Fruit fly (Drosophila melanogaster) whole organism, embryonic: ENCODE data around the gene Alms1a.
A peak's percentile ranks its signal among the peaks of the same experiment; 100 is the strongest.

Experiments
- Atf3 ChIP-seq: fragments of 200-800 bp; sonication (Bioruptor generic); optimal IDR thresholded peaks from 3 replicates; lab custom pipeline; 2016; ENCODE audit warnings: missing biosample characterization, missing genetic modification characterization
- Atf6 ChIP-seq: fragments of 200-800 bp; sonication (Bioruptor generic); IDR thresholded peaks from 2 replicates; pipeline ENCODE4 v1.3.6; 2022; ENCODE audit warnings: missing biosample characterization, missing genetic modification characterization
- B-H2 ChIP-seq: fragments of 200-800 bp; sonication (Bioruptor generic); optimal IDR thresholded peaks from 2 replicates; lab custom pipeline; 2018; ENCODE audit warnings: missing biosample characterization, mild to moderate bottlenecking, missing genetic modification characterization
- Bdp1 ChIP-seq: fragments of 200-800 bp; sonication (Bioruptor generic); optimal IDR thresholded peaks from 3 replicates; lab custom pipeline; 2016; ENCODE audit warnings: missing biosample characterization, missing genetic modification characterization
- Blimp-1 ChIP-seq: fragments of 200-800 bp; sonication (Bioruptor generic); optimal IDR thresholded peaks from 3 replicates; lab custom pipeline; 2018; ENCODE audit warnings: missing biosample characterization, missing genetic modification characterization, mild to moderate bottlenecking, moderate library complexity, missing genetic modification reagents
- CG10209 ChIP-seq: fragments of 200-800 bp; sonication (Bioruptor generic); optimal IDR thresholded peaks from 3 replicates; lab custom pipeline; 2017; ENCODE audit warnings: missing biosample characterization, mild to moderate bottlenecking, missing genetic modification characterization, missing genetic modification reagents
- CG10654 ChIP-seq: fragments of 200-800 bp; sonication (Bioruptor generic); optimal IDR thresholded peaks from 2 replicates; lab custom pipeline; 2016; ENCODE audit warnings: missing biosample characterization, missing genetic modification characterization
- CG11247 ChIP-seq: fragments of 200-800 bp; sonication (Bioruptor generic); IDR thresholded peaks from 2 replicates; pipeline ENCODE4 v1.3.6; 2022; ENCODE audit warnings: missing biosample characterization, missing genetic modification characterization
- CG11456 ChIP-seq: fragments of 200-800 bp; sonication (Bioruptor generic); IDR thresholded peaks from 3 replicates; pipeline ENCODE4 v1.3.6; 2022; ENCODE audit warnings: missing biosample characterization, missing genetic modification characterization
- CG12769 ChIP-seq: fragments of 200-800 bp; sonication (Bioruptor generic); optimal IDR thresholded peaks from 2 replicates; lab custom pipeline; 2019; ENCODE audit warnings: missing biosample characterization, mild to moderate bottlenecking, missing genetic modification characterization, moderate library complexity
- CG14050 ChIP-seq: fragments of 200-800 bp; sonication (Bioruptor generic); IDR thresholded peaks from 3 replicates; pipeline ENCODE4 v1.3.6; 2022; ENCODE audit warnings: missing biosample characterization, missing genetic modification characterization
- CG17359 ChIP-seq: fragments of 200-800 bp; sonication (Bioruptor generic); optimal IDR thresholded peaks from 3 replicates; lab custom pipeline; 2018; ENCODE audit warnings: missing biosample characterization, mild to moderate bottlenecking, missing genetic modification characterization, moderate library complexity
- CG17829 ChIP-seq: fragments of 200-800 bp; optimal IDR thresholded peaks from 2 replicates; lab custom pipeline; 2019; ENCODE audit warnings: missing biosample characterization, mild to moderate bottlenecking, missing genetic modification characterization, moderate library complexity
- CG18619 ChIP-seq: fragments of 200-800 bp; sonication (Bioruptor generic); optimal IDR thresholded peaks from 3 replicates; lab custom pipeline; 2017; ENCODE audit warnings: missing biosample characterization, mild to moderate bottlenecking, missing genetic modification characterization
- CG2875 ChIP-seq: fragments of 200-800 bp; sonication (Bioruptor generic); optimal IDR thresholded peaks from 2 replicates; lab custom pipeline; 2017; ENCODE audit warnings: missing biosample characterization, mild to moderate bottlenecking, missing genetic modification characterization, missing genetic modification reagents
- CG33213 ChIP-seq: fragments of 200-800 bp; sonication (Bioruptor generic); optimal IDR thresholded peaks from 3 replicates; lab custom pipeline; 2016; ENCODE audit warnings: missing biosample characterization, missing genetic modification characterization
- CG33557 ChIP-seq: fragments of 200-800 bp; sonication (Bioruptor generic); optimal IDR thresholded peaks from 2 replicates; lab custom pipeline; 2019; ENCODE audit warnings: missing biosample characterization, mild to moderate bottlenecking, missing genetic modification characterization, moderate library complexity
- CG7786 ChIP-seq: fragments of 200-800 bp; sonication (Bioruptor generic); optimal IDR thresholded peaks from 2 replicates; lab custom pipeline; 2016; ENCODE audit warnings: missing biosample characterization, missing genetic modification characterization
- CG9609 ChIP-seq: fragments of 200-800 bp; sonication (Bioruptor generic); optimal IDR thresholded peaks from 3 replicates; lab custom pipeline; 2016; ENCODE audit warnings: missing biosample characterization, missing genetic modification characterization
- Dad ChIP-seq: fragments of 200-800 bp; sonication (Bioruptor generic); optimal IDR thresholded peaks from 3 replicates; lab custom pipeline; 2016; ENCODE audit warnings: missing biosample characterization, missing genetic modification characterization
- Dip3 ChIP-seq: fragments of 200-800 bp; sonication (Bioruptor generic); optimal IDR thresholded peaks from 3 replicates; lab custom pipeline; 2016; ENCODE audit warnings: missing biosample characterization, missing genetic modification characterization
- Fer1 ChIP-seq: fragments of 200-800 bp; sonication (Bioruptor generic); optimal IDR thresholded peaks from 2 replicates; lab custom pipeline; 2017; ENCODE audit warnings: missing biosample characterization, mild to moderate bottlenecking, missing genetic modification characterization
- HHEX ChIP-seq: fragments of 200-800 bp; sonication (Bioruptor generic); optimal IDR thresholded peaks from 3 replicates; lab custom pipeline; 2017; ENCODE audit warnings: missing biosample characterization, mild to moderate bottlenecking, missing genetic modification characterization, missing genetic modification reagents
- HLH54F ChIP-seq: fragments of 200-800 bp; sonication (Bioruptor generic); optimal IDR thresholded peaks from 3 replicates; lab custom pipeline; 2016; ENCODE audit warnings: missing biosample characterization, missing genetic modification characterization
- Hmr ChIP-seq: fragments of 200-800 bp; sonication (Bioruptor generic); optimal IDR thresholded peaks from 3 replicates; lab custom pipeline; 2017; ENCODE audit warnings: mild to moderate bottlenecking, missing biosample characterization, missing genetic modification reagents, missing genetic modification characterization
- Kr ChIP-seq: fragments of 200-800 bp; sonication (Bioruptor generic); optimal IDR thresholded peaks from 2 replicates; lab custom pipeline; 2017; ENCODE audit warnings: missing biosample characterization, mild to moderate bottlenecking, missing genetic modification characterization
- Meics ChIP-seq: fragments of 200-800 bp; sonication (Bioruptor generic); optimal IDR thresholded peaks from 2 replicates; lab custom pipeline; 2017; ENCODE audit warnings: missing biosample characterization, mild to moderate bottlenecking, missing genetic modification characterization
- Ptx1 ChIP-seq: fragments of 200-800 bp; sonication (Bioruptor generic); IDR thresholded peaks from 2 replicates; pipeline ENCODE4 v1.3.6; 2022; ENCODE audit warnings: missing biosample characterization, missing genetic modification characterization
- Ravus ChIP-seq: fragments of 200-800 bp; sonication (Bioruptor generic); IDR thresholded peaks from 2 replicates; pipeline ENCODE4 v1.3.6; 2022; ENCODE audit warnings: missing biosample characterization, missing genetic modification characterization
- Sox102F ChIP-seq: fragments of 200-800 bp; sonication (Bioruptor generic); optimal IDR thresholded peaks from 2 replicates; lab custom pipeline; 2018; ENCODE audit warnings: missing biosample characterization, mild to moderate bottlenecking, missing genetic modification characterization, moderate library complexity
- ara ChIP-seq: fragments of 200-800 bp; sonication (Bioruptor generic); IDR thresholded peaks from 2 replicates; pipeline ENCODE4 v1.3.6; 2022; ENCODE audit warnings: missing biosample characterization, missing genetic modification characterization
- az2 ChIP-seq: fragments of 200-800 bp; sonication (Bioruptor generic); optimal IDR thresholded peaks from 3 replicates; lab custom pipeline; 2016; ENCODE audit warnings: missing biosample characterization, missing genetic modification characterization
- bab2 ChIP-seq: fragments of 200-800 bp; sonication (Bioruptor generic); optimal IDR thresholded peaks from 2 replicates; lab custom pipeline; 2016; ENCODE audit warnings: missing biosample characterization, missing genetic modification characterization
- btn ChIP-seq: fragments of 200-800 bp; sonication (Bioruptor generic); optimal IDR thresholded peaks from 2 replicates; lab custom pipeline; 2016; ENCODE audit warnings: missing biosample characterization, missing genetic modification characterization
- caup ChIP-seq: fragments of 200-800 bp; sonication (Bioruptor generic); optimal IDR thresholded peaks from 3 replicates; lab custom pipeline; 2017; ENCODE audit warnings: missing biosample characterization, mild to moderate bottlenecking, missing genetic modification characterization, moderate library complexity; ENCODE audit not compliant: severe bottlenecking
- chif ChIP-seq, 2 experiments: fragments of 200-800 bp; sonication (Bioruptor generic); optimal IDR thresholded peaks; 3 replicates each; lab custom pipeline; 2016; ENCODE audit warnings: missing biosample characterization in 2 of 2, missing genetic modification characterization in 2 of 2
- cwo ChIP-seq: fragments of 200-800 bp; sonication (Bioruptor generic); optimal IDR thresholded peaks from 3 replicates; lab custom pipeline; 2017; ENCODE audit warnings: missing biosample characterization, missing genetic modification characterization, mild to moderate bottlenecking, moderate library complexity, missing genetic modification reagents
- dm ChIP-seq: fragments of 200-800 bp; sonication (Bioruptor generic); optimal IDR thresholded peaks from 3 replicates; lab custom pipeline; 2016; ENCODE audit warnings: missing biosample characterization, missing genetic modification characterization
- dmrt99B ChIP-seq: fragments of 200-800 bp; sonication (Bioruptor generic); optimal IDR thresholded peaks from 2 replicates; lab custom pipeline; 2018; ENCODE audit warnings: missing biosample characterization, mild to moderate bottlenecking, missing genetic modification characterization, moderate library complexity
- gro ChIP-seq: fragments of 200-800 bp; sonication (Bioruptor generic); optimal IDR thresholded peaks from 2 replicates; lab custom pipeline; 2016; ENCODE audit warnings: missing biosample characterization, missing genetic modification characterization
- her ChIP-seq: fragments of 200-800 bp; sonication (Bioruptor generic); optimal IDR thresholded peaks from 2 replicates; lab custom pipeline; 2016; ENCODE audit warnings: missing biosample characterization, missing genetic modification characterization
- hth ChIP-seq: fragments of >200 bp; optimal IDR thresholded peaks from 2 replicates; lab custom pipeline; 2017; ENCODE audit warnings: inconsistent platforms
- insv ChIP-seq, 2 experiments: fragments of 200-800 bp; sonication (Bioruptor generic); optimal IDR thresholded peaks; 3 replicates each; lab custom pipeline; 2016 to 2018; ENCODE audit warnings: missing biosample characterization in 2 of 2, missing genetic modification characterization in 2 of 2
- lola ChIP-seq, 3 experiments: fragments of >200 bp in 2 of 3; fragments of 200-800 bp in 1 of 3; sonication (Bioruptor generic) in 1 of 3; optimal IDR thresholded peaks; 2 replicates each; lab custom pipeline; 2017 to 2019; ENCODE audit warnings: missing biosample characterization in 3 of 3, missing genetic modification characterization in 3 of 3, mild to moderate bottlenecking in 1 of 3, moderate library complexity in 1 of 3
- run ChIP-seq: fragments of 200-800 bp; sonication (Bioruptor generic); optimal IDR thresholded peaks from 3 replicates; lab custom pipeline; 2018; ENCODE audit warnings: missing biosample characterization, mild to moderate bottlenecking, missing genetic modification characterization
- schlank ChIP-seq: fragments of 200-800 bp; sonication (Bioruptor generic); optimal IDR thresholded peaks from 2 replicates; lab custom pipeline; 2018; ENCODE audit warnings: missing biosample characterization, mild to moderate bottlenecking, missing genetic modification characterization
- scrt ChIP-seq: fragments of 200-800 bp; sonication (Bioruptor generic); optimal IDR thresholded peaks from 2 replicates; lab custom pipeline; 2018; ENCODE audit warnings: missing biosample characterization, mild to moderate bottlenecking, missing genetic modification characterization, moderate library complexity
- sens ChIP-seq: fragments of 200-800 bp; sonication (Bioruptor generic); peaks from one replicate; lab custom pipeline; 2016; ENCODE audit warnings: missing biosample characterization, missing genetic modification characterization
- slp2 ChIP-seq: fragments of 200-800 bp; sonication (Bioruptor generic); optimal IDR thresholded peaks from 2 replicates; lab custom pipeline; 2016; ENCODE audit warnings: missing biosample characterization, missing genetic modification characterization
- sqz ChIP-seq: fragments of 200-800 bp; sonication (Bioruptor generic); optimal IDR thresholded peaks from 3 replicates; lab custom pipeline; 2018; ENCODE audit warnings: missing biosample characterization, mild to moderate bottlenecking, missing genetic modification characterization
- tio ChIP-seq: fragments of 200-800 bp; sonication (Bioruptor generic); optimal IDR thresholded peaks from 2 replicates; lab custom pipeline; 2017; ENCODE audit warnings: missing biosample characterization, missing genetic modification characterization, inconsistent platforms
- trem ChIP-seq: fragments of 200-800 bp; optimal IDR thresholded peaks from 3 replicates; lab custom pipeline; 2019; ENCODE audit warnings: missing biosample characterization, mild to moderate bottlenecking, missing genetic modification characterization, moderate library complexity

Gene Alms1a

dm6 chrX:4610481-4610880, 25.3 kb downstream of the Alms1a start (continued):
- TF ChIP-seq Atf6 (no peak), gro (peak; percentile 48), CG10209 (GFP tag; lab: Kevin White, UChicago) (peak; percentile 46), Sox102F (GFP tag; lab: Kevin White, UChicago) (peak; percentile 8), Meics (peak; percentile 44), dm (no peak), Ptx1 (GFP tag; lab: Robert Waterston, UW) (0 out of 2 replicates have a peak, but pooled peaks have one; percentile 5), Hmr (peak; percentile 69), run (tag; lab: Kevin White, UChicago) (no peak), az2 (GFP tag; lab: Kevin White, UChicago) (no peak), HHEX (GFP tag; lab: Kevin White, UChicago) (peak; percentile 43), CG14050 (GFP tag; lab: Robert Waterston, UW) (0 out of 3 replicates have a peak, but pooled peaks have one; percentile 12), Fer1 (GFP tag; lab: Kevin White, UChicago) (peak; percentile 59), bab2 (GFP tag; lab: Kevin White, UChicago) (peak; percentile 28), Dip3 (peak; percentile 16), cwo (GFP tag; lab: Kevin White, UChicago) (peak; percentile 19), caup (GFP tag; lab: Kevin White, UChicago) (peak; percentile 63), her (GFP tag; lab: Kevin White, UChicago) (peak; percentile 27), HLH54F (peak; percentile 35), B-H2 (GFP tag; lab: Kevin White, UChicago) (peak; percentile 48), CG17359 (tag; lab: Kevin White, UChicago) (peak; percentile 52), insv (GFP tag; optimal IDR thresholded peaks at IDR 0.05; lab: Kevin White, UChicago) (no peak), ara (GFP tag; lab: Robert Waterston, UW) (0 out of 2 replicates have a peak, but pooled peaks have one; percentile 9), CG12769 (peak; percentile 58), CG7786 (GFP tag; lab: Kevin White, UChicago) (peak; percentile 18), CG9609 (no peak), schlank (tag; lab: Kevin White, UChicago) (peak; percentile 83), sens (GFP tag; lab: Kevin White, UChicago) (peak; percentile 65), scrt (GFP tag; lab: Kevin White, UChicago) (peak; percentile 19), tio (GFP tag; lab: Kevin White, UChicago) (peak; percentile 11), CG11456 (GFP tag; lab: Robert Waterston, UW) (no peak), dmrt99B (tag; lab: Kevin White, UChicago) (peak; percentile 17)

dm6 chrX:4609737-4610136, 26.1 kb downstream of the Alms1a start:
- TF ChIP-seq hth (lab: Kevin White, UChicago) (no peak), CG11247 (GFP tag; lab: Robert Waterston, UW) (no peak), CG17829 (tag; lab: Kevin White, UChicago) (no peak), chif (GFP tag; optimal IDR thresholded peaks at IDR 0.05; lab: Kevin White, UChicago) (peak in 1 of 2 experiments; percentile 19), CG2875 (peak; percentile 29), Blimp-1 (GFP tag; lab: Kevin White, UChicago) (peak; percentile 39), CG33557 (peak; percentile 76), CG18619 (GFP tag; lab: Kevin White, UChicago) (no peak), CG10654 (no peak), sqz (GFP tag; lab: Kevin White, UChicago) (no peak), Ravus (GFP tag; lab: Robert Waterston, UW) (no peak), Dad (no peak), trem (no peak), Bdp1 (GFP tag; lab: Kevin White, UChicago) (no peak), CG33213 (GFP tag; lab: Kevin White, UChicago) (no peak), Kr (GFP tag; lab: Kevin White, UChicago) (peak; percentile 49), btn (no peak), slp2 (GFP tag; lab: Kevin White, UChicago) (no peak), Atf3 (GFP tag; lab: Kevin White, UChicago) (no peak), lola (GFP tag; optimal IDR thresholded peaks at IDR 0.05; lab: Kevin White, UChicago) (peak in 1 of 3 experiments; percentile 46)
